Worm (Caenorhabditis elegans) whole organism, L4/young adult: ENCODE measurements around the gene srg-1.

Experiments
- W03F9.2 ChIP-seq: fragments of 150-350 bp; optimal IDR thresholded peaks from 2 replicates; lab custom pipeline; 2014; ENCODE audit warnings: missing biosample characterization, missing genetic modification characterization
- him-1 ChIP-seq: sonication (generic microtip); optimal IDR thresholded peaks from 2 replicates; lab custom pipeline; 2016; ENCODE audit warnings: missing genotype, missing genetic modification reagents, missing genetic modification characterization, missing compliant biosample characterization

ce11 chrIII:6289366-6289765, 31.2 kb upstream of the srg-1 start:
- TF ChIP-seq him-1 (tag; lab: Kevin White, UChicago) (no peak), W03F9.2 (tag; lab: Kevin White, UChicago) (no peak)
